Worm (Caenorhabditis elegans): ENCODE results near the gene clec-127.

- no peak for TF ChIP-seq W03F9.2 (tag; optimal IDR thresholded peaks at IDR 0.05)
- TF ChIP-seq dao-5 (tag; optimal IDR thresholded peaks at IDR 0.05) = no peak
Measured at ce11 chrII:3578121-3578520, 9.1 kb upstream of the clec-127 start, which contains the start of gene clec-133.
